Worm (Caenorhabditis elegans) whole organism, young adult: ENCODE data around the gene ctl-3.

ENCODE experiments used
- ama-1 ChIP-seq, 3 experiments: fragments of 150-350 bp in 1 of 3; sonication (generic microtip) in 2 of 3; optimal IDR thresholded peaks; 2 replicates each; lab custom pipeline; 2014 to 2018; ENCODE audit warnings: missing biosample characterization in 2 of 3, missing genetic modification characterization in 2 of 3, missing genetic modification reagents in 2 of 3
- ceh-40 ChIP-seq: fragments of 200-800 bp; sonication (Bioruptor generic); IDR thresholded peaks from 2 replicates; pipeline ENCODE4 v1.3.6; 2022; ENCODE audit warnings: missing genetic modification characterization, missing compliant biosample characterization
- egl-18 ChIP-seq: fragments of 200-800 bp; sonication (Bioruptor generic); IDR thresholded peaks from 2 replicates; pipeline ENCODE4 v1.3.6; 2022; ENCODE audit warnings: missing genetic modification reagents, missing genetic modification characterization, missing compliant biosample characterization
- lag-1 ChIP-seq: fragments of 200-800 bp; sonication (Bioruptor generic); IDR thresholded peaks from 2 replicates; pipeline ENCODE4 v1.3.6; 2022; ENCODE audit warnings: missing genetic modification reagents, missing genetic modification characterization, missing compliant biosample characterization
- lin-26 ChIP-seq: fragments of 200-800 bp; sonication (Bioruptor generic); IDR thresholded peaks from 2 replicates; pipeline ENCODE4 v1.3.6; 2022; ENCODE audit warnings: missing genetic modification reagents, missing genetic modification characterization, missing compliant biosample characterization
- lin-35 ChIP-seq, 3 experiments: fragments of 150-350 bp in 2 of 3; sonication (generic microtip) in 1 of 3; optimal IDR thresholded peaks; 2 replicates each; lab custom pipeline; 2014 to 2018; ENCODE audit warnings: missing biosample characterization in 3 of 3, missing genetic modification characterization in 3 of 3, missing genetic modification reagents in 3 of 3
- mcd-1 ChIP-seq: fragments of 200-800 bp; sonication (Bioruptor generic); IDR thresholded peaks from 2 replicates; pipeline ENCODE4 v1.3.6; 2022; ENCODE audit warnings: missing genetic modification reagents, missing genetic modification characterization, missing compliant biosample characterization
- nhr-120 ChIP-seq: fragments of 200-800 bp; sonication (Bioruptor generic); IDR thresholded peaks from 2 replicates; pipeline ENCODE4 v1.3.6; 2022; ENCODE audit warnings: missing genetic modification characterization, missing compliant biosample characterization
- nhr-80 ChIP-seq: sonication (generic microtip); optimal IDR thresholded peaks from 2 replicates; lab custom pipeline; 2016; ENCODE audit warnings: missing genetic modification characterization, missing compliant biosample characterization
- snpc-4 ChIP-seq, 5 experiments: fragments of 150-350 bp in 1 of 5; sonication (generic microtip) in 4 of 5; optimal IDR thresholded peaks; 2 replicates each; lab custom pipeline; 2014 to 2018; ENCODE audit warnings: missing genetic modification characterization in 5 of 5, missing biosample characterization in 3 of 5, antibody characterized with exemption in 2 of 5, mild to moderate bottlenecking in 2 of 5, missing compliant biosample characterization in 2 of 5, missing genotype in 2 of 5, moderate library complexity in 2 of 5, missing genetic modification reagents in 1 of 5
- unc-62 ChIP-seq: fragments of 150-350 bp; optimal IDR thresholded peaks from 2 replicates; lab custom pipeline; 2014; ENCODE audit warnings: missing biosample characterization, missing genetic modification reagents, missing genetic modification characterization

ce11 chrII:14269839-14270238 is 40.7 kb downstream of the ctl-3 start:
- TF ChIP-seq ama-1 (optimal IDR thresholded peaks at IDR 0.05; lab: Kevin White, UChicago) (no peak), ama-1 (GFP tag; optimal IDR thresholded peaks at IDR 0.05; lab: Kevin White, UChicago) (no peak), lin-26 (no peak), egl-18 (GFP tag; lab: Robert Waterston, UW) (no peak), lin-35 (GFP tag; optimal IDR thresholded peaks at IDR 0.05; lab: Kevin White, UChicago) (no peak), snpc-4 (GFP tag; optimal IDR thresholded peaks at IDR 0.05; lab: Kevin White, UChicago) (no peak), snpc-4 (tag; optimal IDR thresholded peaks at IDR 0.05; lab: Kevin White, UChicago) (no peak), lag-1 (GFP tag; lab: Robert Waterston, UW) (no peak), mcd-1 (GFP tag; lab: Robert Waterston, UW) (no peak), unc-62 (GFP tag; lab: Kevin White, UChicago) (no peak), nhr-120 (GFP tag; lab: Robert Waterston, UW) (no peak), nhr-80 (tag; lab: Kevin White, UChicago) (no peak), ceh-40 (GFP tag; lab: Robert Waterston, UW) (no peak)
